Worm (Caenorhabditis elegans) whole organism, L1 larva: ENCODE data around the gene C45G9.12.

ENCODE experiments used
- ama-1 ChIP-seq: fragments of 150-350 bp; optimal IDR thresholded peaks from 2 replicates; lab custom pipeline; 2014
- ceh-63 ChIP-seq: fragments of 200-800 bp; sonication (Bioruptor generic); optimal IDR thresholded peaks from 2 replicates; lab custom pipeline; 2018; ENCODE audit warnings: mild to moderate bottlenecking, missing genetic modification characterization, missing compliant biosample characterization
- elt-3 ChIP-seq, 6 experiments: fragments of 150-350 bp in 1 of 6; sonication (generic microtip); optimal IDR thresholded peaks; 2 replicates each; lab custom pipeline; 2017 to 2018; ENCODE audit warnings: missing biosample characterization in 6 of 6, missing genetic modification characterization in 6 of 6, inconsistent platforms in 1 of 6
- lin-13 ChIP-seq: fragments of 150-350 bp; optimal IDR thresholded peaks from 2 replicates; lab custom pipeline; 2014; ENCODE audit warnings: missing biosample characterization, missing genetic modification reagents, missing genetic modification characterization
- nhr-12 ChIP-seq: sonication (generic microtip); optimal IDR thresholded peaks from 2 replicates; lab custom pipeline; 2017; ENCODE audit warnings: missing biosample characterization, missing genetic modification characterization
- nhr-28 ChIP-seq: fragments of 150-350 bp; optimal IDR thresholded peaks from 2 replicates; lab custom pipeline; 2014; ENCODE audit warnings: missing biosample characterization, missing genetic modification characterization
- nhr-76 ChIP-seq: sonication (generic microtip); optimal IDR thresholded peaks from 2 replicates; lab custom pipeline; 2017; ENCODE audit warnings: missing biosample characterization, missing genetic modification characterization
- ztf-11 ChIP-seq, 2 experiments: sonication (generic microtip); optimal IDR thresholded peaks; 2 replicates each; lab custom pipeline; 2016 to 2017; ENCODE audit warnings: missing genetic modification characterization in 2 of 2, missing biosample characterization in 1 of 2, missing compliant biosample characterization in 1 of 2

DNA sequence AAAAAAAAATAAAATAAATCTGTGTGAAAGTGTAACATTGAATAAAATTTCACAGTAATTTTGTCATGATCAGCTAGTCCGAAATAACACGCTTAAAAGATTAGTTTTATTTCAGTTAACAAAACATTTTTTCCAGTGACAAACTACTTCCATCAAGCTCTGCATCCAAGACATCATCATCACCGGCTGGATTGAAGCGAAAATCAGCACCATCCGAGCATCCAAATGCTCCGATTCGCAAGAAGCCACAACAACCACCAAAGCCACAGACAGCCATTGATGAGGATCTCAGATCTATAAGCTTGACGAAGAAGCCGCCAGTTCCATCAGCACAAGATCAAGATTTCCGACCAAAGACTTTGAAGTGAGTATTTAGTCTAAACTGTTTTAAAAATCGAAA lies 44.2 kb downstream of the C45G9.12 start:
- no peak for TF ChIP-seq nhr-28 (tag; lab: Kevin White, UChicago)
- no peak for TF ChIP-seq ceh-63
- no peak for TF ChIP-seq lin-13 (GFP tag; lab: Kevin White, UChicago)
- TF ChIP-seq nhr-76 (tag; lab: Kevin White, UChicago), result no peak
- no peak for TF ChIP-seq nhr-12 (tag; lab: Kevin White, UChicago)
- TF ChIP-seq elt-3 (tag; optimal IDR thresholded peaks at IDR 0.05; lab: Kevin White, UChicago), result no peak
- no peak for TF ChIP-seq ama-1 (lab: Kevin White, UChicago)
- no peak for TF ChIP-seq ztf-11 (tag; optimal IDR thresholded peaks at IDR 0.05; lab: Kevin White, UChicago)
